Fruit fly (Drosophila melanogaster): ENCODE measurements around the gene Tpt.
A peak's percentile ranks its signal among the peaks of the same experiment; 100 is the strongest.

The Tpt gene

DNA sequence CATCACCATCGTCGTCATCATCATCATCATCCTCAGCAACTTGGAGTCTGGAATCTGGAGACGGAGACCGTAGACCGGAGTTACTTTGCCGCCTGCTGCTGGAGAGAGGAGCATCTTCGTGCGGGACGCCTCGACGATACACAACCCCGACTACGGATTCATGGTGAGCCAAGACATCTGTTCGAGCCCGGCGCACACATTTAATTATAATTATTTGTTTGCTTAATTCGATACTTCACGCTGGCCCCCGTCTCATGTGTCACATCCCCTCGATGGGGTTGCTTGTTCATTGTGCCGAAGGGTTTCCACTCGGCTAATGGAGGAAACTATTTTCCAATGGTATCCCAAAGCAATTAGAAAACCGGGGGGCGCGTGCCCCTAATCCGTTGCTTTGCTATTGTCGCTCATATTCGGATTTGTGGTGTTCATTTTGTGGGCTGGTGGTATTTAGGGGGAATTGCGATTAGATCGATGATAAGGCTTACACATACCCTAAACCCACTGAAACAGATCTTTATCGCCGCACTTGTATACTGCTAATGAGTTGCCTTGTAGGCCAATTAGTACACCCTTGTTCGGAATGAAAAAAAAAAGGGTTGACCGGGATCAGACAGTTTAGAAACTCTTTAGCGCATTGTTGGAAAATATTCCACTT lies 47.0 kb upstream of the Tpt start:
- no peak for TF ChIP-seq hkb (optimal IDR thresholded peaks at IDR 0.05)
- TF ChIP-seq hkb (GFP tag; IDR thresholded peaks at IDR 0.05), result no peak
- TF ChIP-seq CG4360 (GFP tag; IDR thresholded peaks at IDR 0.05), result peak; percentile 4; the same call in 1 of the 2 replicates
- TF ChIP-seq Vsx1 (GFP tag; optimal IDR thresholded peaks at IDR 0.05), result peak; percentile 90
- no peak for TF ChIP-seq D19B (GFP tag; optimal IDR thresholded peaks at IDR 0.05)
- peak; percentile 89 for TF ChIP-seq exex (tag; optimal IDR thresholded peaks at IDR 0.05)
- no peak for TF ChIP-seq CoRest (tag; optimal IDR thresholded peaks at IDR 0.05)
- peak; percentile 14; the same call in 1 of the 4 replicates for TF ChIP-seq chinmo (GFP tag; IDR thresholded peaks at IDR 0.05; ENCODE audit: partially characterized antibody)
- TF ChIP-seq Lpt (GFP tag; optimal IDR thresholded peaks at IDR 0.05), result no peak
- peak; percentile 93 for TF ChIP-seq grn (GFP tag; optimal IDR thresholded peaks at IDR 0.05)
- no peak for TF ChIP-seq gem (tag; optimal IDR thresholded peaks at IDR 0.05)
- no peak for TF ChIP-seq Hmr (GFP tag; optimal IDR thresholded peaks at IDR 0.05)
- peak; percentile 41 for TF ChIP-seq Kr (GFP tag; optimal IDR thresholded peaks at IDR 0.05)
- TF ChIP-seq CG34376 (GFP tag; optimal IDR thresholded peaks at IDR 0.05), result no peak
- TF ChIP-seq btn (GFP tag; optimal IDR thresholded peaks at IDR 0.05), result no peak
- no peak for TF ChIP-seq Max (GFP tag; optimal IDR thresholded peaks at IDR 0.05)
- peak; percentile 4 for TF ChIP-seq Deaf1 (tag; optimal IDR thresholded peaks at IDR 0.05)
- no peak for TF ChIP-seq CG18619 (GFP tag; optimal IDR thresholded peaks at IDR 0.05)
- TF ChIP-seq ATbp (GFP tag; optimal IDR thresholded peaks at IDR 0.05), result no peak
- no peak for TF ChIP-seq CG14965 (GFP tag; optimal IDR thresholded peaks at IDR 0.05; ENCODE audit: borderline replicate concordance)
- 0 out of 3 replicates have a peak, but pooled peaks have one; percentile 47 for TF ChIP-seq CG2199 (GFP tag; IDR thresholded peaks at IDR 0.05)
- TF ChIP-seq Poxn (GFP tag; IDR thresholded peaks at IDR 0.05), result no peak
- peak; percentile 71 for TF ChIP-seq CG7745 (tag; optimal IDR thresholded peaks at IDR 0.05)
- TF ChIP-seq sug (tag; optimal IDR thresholded peaks at IDR 0.05), result peak; percentile 61
- TF ChIP-seq Med (GFP tag), result peak; percentile 17
- TF ChIP-seq sd (tag; optimal IDR thresholded peaks at IDR 0.05), result peak; percentile 63
- peak; percentile 94 for TF ChIP-seq Hey (tag; optimal IDR thresholded peaks at IDR 0.05)
- peak; percentile 54 for TF ChIP-seq pros (GFP tag; optimal IDR thresholded peaks at IDR 0.05)
- TF ChIP-seq CG18599 (GFP tag; optimal IDR thresholded peaks at IDR 0.05), result peak; percentile 1
- no peak for TF ChIP-seq lov (optimal IDR thresholded peaks at IDR 0.05)
- 0 out of 3 replicates have a peak, but pooled peaks have one; percentile 44 for TF ChIP-seq lov (GFP tag; IDR thresholded peaks at IDR 0.05)
- peak; percentile 38 for TF ChIP-seq twi (tag; optimal IDR thresholded peaks at IDR 0.05)
- TF ChIP-seq CG12769 (tag; optimal IDR thresholded peaks at IDR 0.05), result peak; percentile 1
- TF ChIP-seq oc (tag; optimal IDR thresholded peaks at IDR 0.05), result peak; percentile 9

DNA sequence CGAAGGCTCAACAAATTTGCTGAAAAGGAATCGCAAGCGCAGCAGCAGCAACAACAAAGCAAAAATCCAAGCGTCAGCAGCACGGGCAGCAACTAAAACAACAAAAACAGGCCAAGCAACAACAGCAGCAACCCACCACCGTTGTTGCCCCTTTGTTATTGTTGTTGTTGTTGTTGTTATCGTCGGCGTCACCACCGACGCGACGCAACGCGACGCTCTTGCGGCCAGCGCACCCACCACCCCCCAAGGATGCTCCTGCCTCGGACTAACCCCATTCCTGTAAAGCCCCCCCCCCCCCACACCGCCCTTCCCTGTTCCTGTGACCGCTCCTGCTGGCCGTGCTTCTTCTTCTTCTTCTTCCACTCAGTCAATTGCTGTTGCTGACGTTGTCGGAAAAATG lies 45.7 kb upstream of the Tpt start:
- no peak for TF ChIP-seq CG7928 (GFP tag; optimal IDR thresholded peaks at IDR 0.05)
- TF ChIP-seq CG12219 (GFP tag; optimal IDR thresholded peaks at IDR 0.05), result no peak
- no peak for TF ChIP-seq Hr3 (GFP tag; optimal IDR thresholded peaks at IDR 0.05)
- no peak for TF ChIP-seq Scr (GFP tag; IDR thresholded peaks at IDR 0.05; ENCODE audit: partially characterized antibody)
- TF ChIP-seq wdn (GFP tag; IDR thresholded peaks at IDR 0.05), result 0 out of 2 replicates have a peak, but pooled peaks have one; percentile 29
- TF ChIP-seq sens (GFP tag), result no peak
- no peak for TF ChIP-seq jumu (GFP tag; optimal IDR thresholded peaks at IDR 0.05)
- no peak for TF ChIP-seq Vsx1 (GFP tag; optimal IDR thresholded peaks at IDR 0.05)
- TF ChIP-seq Med (GFP tag), result no peak
- TF ChIP-seq CG4707 (GFP tag; optimal IDR thresholded peaks at IDR 0.05), result no peak
- no peak for TF ChIP-seq D19B (GFP tag; optimal IDR thresholded peaks at IDR 0.05)
- TF ChIP-seq CG12155 (GFP tag; optimal IDR thresholded peaks at IDR 0.05), result no peak
- no peak for TF ChIP-seq CG2712 (tag; optimal IDR thresholded peaks at IDR 0.05)
- TF ChIP-seq CG10959 (GFP tag; IDR thresholded peaks at IDR 0.05), result no peak
- TF ChIP-seq run (tag; optimal IDR thresholded peaks at IDR 0.05), result no peak
- no peak for TF ChIP-seq Nf-YA (GFP tag; IDR thresholded peaks at IDR 0.05)
- TF ChIP-seq cg (GFP tag; optimal IDR thresholded peaks at IDR 0.05), result no peak
- TF ChIP-seq pb (GFP tag; optimal IDR thresholded peaks at IDR 0.05), result no peak
- TF ChIP-seq Ets97D (GFP tag; optimal IDR thresholded peaks at IDR 0.05), result no peak
- no peak for TF ChIP-seq HLH3B (GFP tag; IDR thresholded peaks at IDR 0.05)
- no peak for TF ChIP-seq disco-r (GFP tag; optimal IDR thresholded peaks at IDR 0.05)

All from whole organism, embryonic.